Worm (Caenorhabditis elegans) whole organism, late embryonic: ENCODE measurements around the gene gly-12.
A peak's percentile ranks its signal among the peaks of the same experiment; 100 is the strongest.

Experiments
- C08G9.2 ChIP-seq: sonication (generic microtip); optimal IDR thresholded peaks from 2 replicates; lab custom pipeline; 2016; ENCODE audit warnings: mild to moderate bottlenecking, missing genetic modification characterization, moderate library complexity, missing compliant biosample characterization
- C38D4.7 ChIP-seq: fragments of 200-800 bp; sonication (Bioruptor generic); optimal IDR thresholded peaks from 2 replicates; lab custom pipeline; 2018; ENCODE audit warnings: mild to moderate bottlenecking, missing genetic modification characterization, moderate library complexity, missing compliant biosample characterization
- F13H6.1 ChIP-seq: sonication (generic microtip); optimal IDR thresholded peaks from 2 replicates; lab custom pipeline; 2016; ENCODE audit warnings: missing genetic modification characterization, missing compliant biosample characterization
- K02D7.2 ChIP-seq: sonication (generic microtip); optimal IDR thresholded peaks from 2 replicates; lab custom pipeline; 2017; ENCODE audit warnings: mild to moderate bottlenecking, missing genetic modification characterization, missing compliant biosample characterization
- Y22D7AL.16 ChIP-seq: sonication (generic microtip); optimal IDR thresholded peaks from 2 replicates; lab custom pipeline; 2016; ENCODE audit warnings: missing genetic modification characterization, missing compliant biosample characterization
- ama-1 ChIP-seq: fragments of 150-350 bp; optimal IDR thresholded peaks from 2 replicates; lab custom pipeline; 2014
- ceh-14 ChIP-seq: sonication (generic microtip); optimal IDR thresholded peaks from 2 replicates; lab custom pipeline; 2016; ENCODE audit warnings: missing genotype, missing genetic modification characterization, missing compliant biosample characterization
- ceh-18 ChIP-seq: sonication (generic microtip); optimal IDR thresholded peaks from 2 replicates; lab custom pipeline; 2016; ENCODE audit warnings: missing genetic modification characterization, missing compliant biosample characterization
- ceh-19 ChIP-seq: fragments of 200-800 bp; sonication (Bioruptor generic); optimal IDR thresholded peaks from 2 replicates; lab custom pipeline; 2018; ENCODE audit warnings: mild to moderate bottlenecking, missing genetic modification characterization, missing compliant biosample characterization
- ceh-2 ChIP-seq: sonication (generic microtip); optimal IDR thresholded peaks from 2 replicates; lab custom pipeline; 2016; ENCODE audit warnings: missing genotype, missing genetic modification characterization, missing compliant biosample characterization
- ceh-22 ChIP-seq: sonication (generic microtip); optimal IDR thresholded peaks from 2 replicates; lab custom pipeline; 2017; ENCODE audit warnings: missing biosample characterization, missing genetic modification characterization
- ceh-24 ChIP-seq: sonication (generic microtip); optimal IDR thresholded peaks from 2 replicates; lab custom pipeline; 2016; ENCODE audit warnings: mild to moderate bottlenecking, missing genetic modification characterization, missing compliant biosample characterization
- ceh-30 ChIP-seq: fragments of 150-350 bp; optimal IDR thresholded peaks from 2 replicates; lab custom pipeline; 2014; ENCODE audit warnings: missing biosample characterization, missing genetic modification characterization
- ceh-31 ChIP-seq: sonication (generic microtip); optimal IDR thresholded peaks from 2 replicates; lab custom pipeline; 2016; ENCODE audit warnings: missing genetic modification characterization, missing compliant biosample characterization
- ceh-34 ChIP-seq: sonication (generic microtip); optimal IDR thresholded peaks from 2 replicates; lab custom pipeline; 2016; ENCODE audit warnings: mild to moderate bottlenecking, missing genetic modification characterization, missing compliant biosample characterization
- ceh-45 ChIP-seq: fragments of 200-800 bp; sonication (Bioruptor generic); IDR thresholded peaks from 2 replicates; pipeline ENCODE4 v1.3.6; 2022; ENCODE audit warnings: missing genetic modification reagents, missing genetic modification characterization, missing compliant biosample characterization
- ceh-48 ChIP-seq: sonication (generic microtip); optimal IDR thresholded peaks from 2 replicates; lab custom pipeline; 2016; ENCODE audit warnings: missing genetic modification characterization, inconsistent platforms, missing compliant biosample characterization
- ceh-6 ChIP-seq: fragments of 200-800 bp; sonication (Bioruptor generic); optimal IDR thresholded peaks from 2 replicates; lab custom pipeline; 2018; ENCODE audit warnings: mild to moderate bottlenecking, missing genetic modification characterization, missing compliant biosample characterization
- ceh-9 ChIP-seq: sonication (generic microtip); optimal IDR thresholded peaks from 2 replicates; lab custom pipeline; 2016; ENCODE audit warnings: mild to moderate bottlenecking, missing genetic modification characterization, inconsistent platforms, missing compliant biosample characterization
- elt-2 ChIP-seq: sonication (generic microtip); optimal IDR thresholded peaks from 2 replicates; lab custom pipeline; 2016; ENCODE audit warnings: missing genetic modification reagents, missing genetic modification characterization, missing compliant biosample characterization
- ets-4 ChIP-seq: sonication (generic microtip); optimal IDR thresholded peaks from 2 replicates; lab custom pipeline; 2016; ENCODE audit warnings: missing genetic modification characterization, missing compliant biosample characterization
- eyg-1 ChIP-seq: sonication (generic microtip); optimal IDR thresholded peaks from 2 replicates; lab custom pipeline; 2016; ENCODE audit warnings: missing genotype, missing genetic modification characterization, missing compliant biosample characterization
- fax-1 ChIP-seq: sonication (generic microtip); optimal IDR thresholded peaks from 2 replicates; lab custom pipeline; 2016; ENCODE audit warnings: missing genotype, missing genetic modification characterization, missing compliant biosample characterization
- fkh-10 ChIP-seq: fragments of 150-350 bp; optimal IDR thresholded peaks from 2 replicates; lab custom pipeline; 2014; ENCODE audit warnings: missing biosample characterization, missing genetic modification reagents, missing genetic modification characterization
- fkh-6 ChIP-seq: sonication (generic microtip); optimal IDR thresholded peaks from 2 replicates; lab custom pipeline; 2016; ENCODE audit warnings: missing genetic modification characterization, missing compliant biosample characterization
- gmeb-2 ChIP-seq: sonication (generic microtip); optimal IDR thresholded peaks from 2 replicates; lab custom pipeline; 2016; ENCODE audit warnings: missing genetic modification characterization, inconsistent platforms, missing compliant biosample characterization
- hlh-13 ChIP-seq: fragments of 200-800 bp; sonication (Bioruptor generic); optimal IDR thresholded peaks from 2 replicates; lab custom pipeline; 2018; ENCODE audit warnings: mild to moderate bottlenecking, missing genetic modification characterization, missing compliant biosample characterization
- hlh-30 ChIP-seq: sonication (generic microtip); optimal IDR thresholded peaks from 2 replicates; lab custom pipeline; 2017; ENCODE audit warnings: antibody characterized with exemption, missing genetic modification characterization, missing compliant biosample characterization; ENCODE audit not compliant: insufficient read depth
- hlh-6 ChIP-seq: sonication (generic microtip); optimal IDR thresholded peaks from 2 replicates; lab custom pipeline; 2016; ENCODE audit warnings: missing genotype, missing genetic modification characterization, missing compliant biosample characterization
- hlh-8 ChIP-seq: sonication (generic microtip); optimal IDR thresholded peaks from 2 replicates; lab custom pipeline; 2016; ENCODE audit warnings: missing genotype, missing genetic modification characterization, missing compliant biosample characterization
- lim-6 ChIP-seq: sonication (generic microtip); optimal IDR thresholded peaks from 2 replicates; lab custom pipeline; 2016; ENCODE audit warnings: missing genetic modification characterization, missing compliant biosample characterization
- madf-2 ChIP-seq: sonication (generic microtip); optimal IDR thresholded peaks from 2 replicates; lab custom pipeline; 2017; ENCODE audit warnings: missing genetic modification characterization, missing compliant biosample characterization
- mec-3 ChIP-seq: sonication (generic microtip); optimal IDR thresholded peaks from 2 replicates; lab custom pipeline; 2016; ENCODE audit warnings: borderline replicate concordance, missing genetic modification characterization, missing compliant biosample characterization
- nfya-1 ChIP-seq: sonication (generic microtip); optimal IDR thresholded peaks from 2 replicates; lab custom pipeline; 2017; ENCODE audit warnings: missing genetic modification characterization, mild to moderate bottlenecking, missing compliant biosample characterization, antibody characterized with exemption, moderate library complexity
- nhr-11 ChIP-seq: fragments of 150-350 bp; optimal IDR thresholded peaks from 2 replicates; lab custom pipeline; 2014; ENCODE audit warnings: missing biosample characterization, missing genetic modification characterization
- nhr-232 ChIP-seq: sonication (generic microtip); optimal IDR thresholded peaks from 2 replicates; lab custom pipeline; 2016; ENCODE audit warnings: missing genetic modification characterization, missing compliant biosample characterization
- npax-4 ChIP-seq: sonication (generic microtip); optimal IDR thresholded peaks from 2 replicates; lab custom pipeline; 2016; ENCODE audit warnings: missing genetic modification characterization, missing compliant biosample characterization
- odd-2 ChIP-seq: sonication (generic microtip); optimal IDR thresholded peaks from 2 replicates; lab custom pipeline; 2017; ENCODE audit warnings: antibody characterized with exemption, mild to moderate bottlenecking, missing genetic modification characterization, missing compliant biosample characterization
- pax-1 ChIP-seq: fragments of 150-350 bp; optimal IDR thresholded peaks from 2 replicates; lab custom pipeline; 2014; ENCODE audit warnings: missing biosample characterization, missing genetic modification characterization
- pha-4 ChIP-seq: fragments of 150-350 bp; optimal IDR thresholded peaks from 2 replicates; lab custom pipeline; 2018; ENCODE audit warnings: missing biosample characterization, missing genetic modification reagents, missing genetic modification characterization
- pqm-1 ChIP-seq: sonication (generic microtip); optimal IDR thresholded peaks from 2 replicates; lab custom pipeline; 2016; ENCODE audit warnings: missing genetic modification characterization, missing compliant biosample characterization
- pros-1 ChIP-seq: fragments of 150-350 bp; optimal IDR thresholded peaks from 2 replicates; lab custom pipeline; 2014; ENCODE audit warnings: missing biosample characterization, missing genetic modification reagents, missing genetic modification characterization
- ref-2 ChIP-seq: sonication (generic microtip); optimal IDR thresholded peaks from 2 replicates; lab custom pipeline; 2016; ENCODE audit warnings: missing genetic modification characterization, missing compliant biosample characterization
- rnt-1 ChIP-seq: sonication (generic microtip); optimal IDR thresholded peaks from 2 replicates; lab custom pipeline; 2016; ENCODE audit warnings: missing genetic modification characterization, missing compliant biosample characterization
- sdc-2 ChIP-seq: sonication (generic microtip); optimal IDR thresholded peaks from 2 replicates; lab custom pipeline; 2016; ENCODE audit warnings: missing genotype, missing genetic modification characterization, missing compliant biosample characterization
- sox-2 ChIP-seq: fragments of 200-800 bp; sonication (Bioruptor generic); IDR thresholded peaks from 2 replicates; pipeline ENCODE4 v1.3.6; 2022; ENCODE audit warnings: missing genetic modification reagents, missing genetic modification characterization, missing compliant biosample characterization
- sox-4 ChIP-seq: sonication (generic microtip); optimal IDR thresholded peaks from 2 replicates; lab custom pipeline; 2017; ENCODE audit warnings: mild to moderate bottlenecking, missing genetic modification characterization, inconsistent platforms, missing compliant biosample characterization
- syd-9 ChIP-seq: sonication (generic microtip); optimal IDR thresholded peaks from 2 replicates; lab custom pipeline; 2016; ENCODE audit warnings: mild to moderate bottlenecking, missing genetic modification characterization, moderate library complexity, missing compliant biosample characterization
- tbx-2 ChIP-seq: sonication (generic microtip); optimal IDR thresholded peaks from 2 replicates; lab custom pipeline; 2016; ENCODE audit warnings: missing genetic modification characterization, missing compliant biosample characterization
- tbx-7 ChIP-seq: sonication (generic microtip); optimal IDR thresholded peaks from 2 replicates; lab custom pipeline; 2016; ENCODE audit warnings: missing genotype, missing genetic modification characterization, missing compliant biosample characterization
- unc-42 ChIP-seq: sonication (generic microtip); optimal IDR thresholded peaks from 2 replicates; lab custom pipeline; 2016; ENCODE audit warnings: missing genotype, missing genetic modification characterization, missing compliant biosample characterization
- unc-55 ChIP-seq: sonication (generic microtip); optimal IDR thresholded peaks from 2 replicates; lab custom pipeline; 2017; ENCODE audit warnings: missing biosample characterization, missing genetic modification reagents, missing genetic modification characterization
- unc-86 ChIP-seq: sonication (generic microtip); optimal IDR thresholded peaks from 2 replicates; lab custom pipeline; 2016; ENCODE audit warnings: missing genetic modification characterization, missing compliant biosample characterization
- zip-5 ChIP-seq: sonication (generic microtip); optimal IDR thresholded peaks from 2 replicates; lab custom pipeline; 2016; ENCODE audit warnings: missing genetic modification characterization, missing compliant biosample characterization
- ztf-16 ChIP-seq: sonication (generic microtip); optimal IDR thresholded peaks from 2 replicates; lab custom pipeline; 2017; ENCODE audit warnings: missing genetic modification characterization, missing compliant biosample characterization

Gene gly-12

DNA sequence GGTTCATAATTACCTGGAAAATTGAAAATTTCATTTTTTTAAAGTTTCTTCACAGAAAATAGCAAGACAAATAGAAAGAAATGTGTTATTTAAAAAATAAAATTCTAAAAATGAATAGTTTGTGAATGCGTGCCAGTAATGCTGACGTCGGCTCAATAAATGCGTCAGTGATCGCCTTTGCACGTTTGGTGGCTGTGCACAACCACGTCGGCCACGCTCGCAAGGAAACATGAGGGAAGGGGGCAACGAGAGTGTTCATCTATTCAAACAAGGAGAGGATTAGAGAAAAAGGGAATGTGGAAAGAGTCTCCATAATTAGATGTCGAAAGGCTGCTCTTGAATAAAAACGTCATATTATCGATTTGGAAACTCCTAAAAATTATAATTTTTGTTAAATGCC lies 15.3 kb downstream of the gly-12 start, which contains the start of gene uggt-1:
Gene uggt-1 (minus strand): TSS at position 13 of the 400 bp plus-strand sequence.
- TF ChIP-seq zip-5 (tag; lab: Kevin White, UChicago) (no peak), tbx-7 (tag; lab: Kevin White, UChicago) (no peak), eyg-1 (tag; lab: Kevin White, UChicago) (no peak), sox-4 (tag; lab: Kevin White, UChicago) (peak; percentile 28), unc-42 (tag; lab: Kevin White, UChicago) (peak; percentile 95), lim-6 (tag; lab: Kevin White, UChicago) (no peak), tbx-2 (tag; lab: Kevin White, UChicago) (peak; percentile 86), syd-9 (tag; lab: Kevin White, UChicago) (peak; percentile 26), pax-1 (tag; lab: Kevin White, UChicago) (no peak), rnt-1 (tag; lab: Kevin White, UChicago) (peak; percentile 54), pqm-1 (no peak), C08G9.2 (tag; lab: Kevin White, UChicago) (no peak), ceh-18 (tag; lab: Kevin White, UChicago) (peak; percentile 70), elt-2 (tag; lab: Kevin White, UChicago) (peak; percentile 72), hlh-6 (tag; lab: Kevin White, UChicago) (no peak), ceh-2 (tag; lab: Kevin White, UChicago) (peak; percentile 31), ceh-30 (tag; lab: Kevin White, UChicago) (peak; percentile 42), unc-86 (tag; lab: Kevin White, UChicago) (peak; percentile 61), mec-3 (tag; lab: Kevin White, UChicago) (no peak), ceh-45 (no peak), ceh-48 (tag; lab: Kevin White, UChicago) (peak; percentile 44), C38D4.7 (GFP tag; lab: Kevin White, UChicago) (no peak), ceh-6 (GFP tag; lab: Kevin White, UChicago) (peak; percentile 58), ceh-22 (tag; lab: Kevin White, UChicago) (no peak), ets-4 (tag; lab: Kevin White, UChicago) (peak; percentile 10), ceh-24 (tag; lab: Kevin White, UChicago) (no peak), hlh-13 (no peak), ceh-19 (GFP tag; lab: Kevin White, UChicago) (peak; percentile 37), ama-1 (lab: Kevin White, UChicago) (no peak), fkh-10 (GFP tag; lab: Kevin White, UChicago) (no peak), Y22D7AL.16 (tag; lab: Kevin White, UChicago) (peak; percentile 23), F13H6.1 (tag; lab: Kevin White, UChicago) (no peak), nhr-232 (tag; lab: Kevin White, UChicago) (no peak), sdc-2 (tag; lab: Kevin White, UChicago) (peak; percentile 63), odd-2 (tag; lab: Kevin White, UChicago) (no peak), pros-1 (peak; percentile 86), fkh-6 (tag; lab: Kevin White, UChicago) (no peak), unc-55 (GFP tag; lab: Kevin White, UChicago) (no peak), K02D7.2 (tag; lab: Kevin White, UChicago) (no peak), madf-2 (tag; lab: Kevin White, UChicago) (peak; percentile 0), ceh-14 (tag; lab: Kevin White, UChicago) (peak; percentile 79), sox-2 (GFP tag; lab: Robert Waterston, UW) (peak; percentile 62), npax-4 (tag; lab: Kevin White, UChicago) (no peak), ref-2 (tag; lab: Kevin White, UChicago) (peak; percentile 72), ceh-31 (tag; lab: Kevin White, UChicago) (peak; percentile 87), ceh-9 (no peak), ztf-16 (tag; lab: Kevin White, UChicago) (peak; percentile 33), gmeb-2 (no peak), pha-4 (tag; lab: Kevin White, UChicago) (no peak), hlh-8 (tag; lab: Kevin White, UChicago) (no peak), hlh-30 (tag; lab: Kevin White, UChicago) (peak; percentile 78), ceh-34 (peak; percentile 80), fax-1 (peak; percentile 25), nfya-1 (tag; lab: Kevin White, UChicago) (peak; percentile 86), nhr-11 (no peak)
